Fruit fly (Drosophila melanogaster): ENCODE measurements around the gene CG5614.

CG5614 gene

DNA sequence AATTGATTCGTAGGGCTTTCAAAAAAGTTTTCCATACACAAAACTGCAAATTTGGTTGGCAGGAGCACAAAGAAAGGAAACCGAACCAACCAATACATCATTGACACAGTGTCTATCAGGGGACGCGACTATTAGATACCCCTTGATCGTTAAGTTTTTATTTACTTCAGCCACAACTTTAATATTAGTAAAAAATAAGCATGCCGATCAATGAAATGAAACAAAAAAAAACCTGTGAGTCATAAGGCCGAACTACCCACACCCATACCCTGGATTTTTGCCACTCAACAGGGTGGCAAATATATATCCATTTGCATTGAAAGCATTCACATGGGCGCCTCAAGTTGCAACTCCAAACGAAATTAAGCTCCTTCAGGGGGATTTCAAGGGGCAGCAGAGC is 36.7 kb downstream of the CG5614 start (continued):
- TF ChIP-seq Tbp (GFP tag; optimal IDR thresholded peaks at IDR 0.05) (no peak), psq (GFP tag; optimal IDR thresholded peaks at IDR 0.05) (no peak), gsb-n (tag; optimal IDR thresholded peaks at IDR 0.05) (no peak), ATbp (GFP tag; optimal IDR thresholded peaks at IDR 0.05) (peak; percentile 1), CG32532 (GFP tag; IDR thresholded peaks at IDR 0.05) (peak; percentile 30; the same call in 1 of the 2 replicates), zen (tag; optimal IDR thresholded peaks at IDR 0.05) (no peak), pnt (GFP tag; optimal IDR thresholded peaks at IDR 0.05) (peak; percentile 29), en (GFP tag; optimal IDR thresholded peaks at IDR 0.05) (no peak), CG14441 (GFP tag; IDR thresholded peaks at IDR 0.05) (no peak), CG4424 (GFP tag; optimal IDR thresholded peaks at IDR 0.05) (no peak), CG17328 (GFP tag; IDR thresholded peaks at IDR 0.05) (peak; percentile 56), E2f1 (GFP tag; IDR thresholded peaks at IDR 0.05) (peak; percentile 43), CG31441 (GFP tag; IDR thresholded peaks at IDR 0.05) (no peak), ttk (GFP tag; IDR thresholded peaks at IDR 0.05) (peak; percentile 50; the same call in 1 of the 2 replicates), CG1233 (GFP tag; optimal IDR thresholded peaks at IDR 0.05) (no peak), D19B (GFP tag; optimal IDR thresholded peaks at IDR 0.05) (peak; percentile 45), CG34376 (GFP tag; optimal IDR thresholded peaks at IDR 0.05) (no peak), CG2678 (tag; optimal IDR thresholded peaks at IDR 0.05) (no peak), CG18476 (GFP tag; optimal IDR thresholded peaks at IDR 0.05) (no peak), CG17568 (GFP tag; optimal IDR thresholded peaks at IDR 0.05) (no peak), CG6654 (GFP tag; optimal IDR thresholded peaks at IDR 0.05) (no peak), cato (GFP tag; optimal IDR thresholded peaks at IDR 0.05; ENCODE audit: borderline replicate concordance) (no peak), Lhr (GFP tag; optimal IDR thresholded peaks at IDR 0.05) (no peak), chif (GFP tag; optimal IDR thresholded peaks at IDR 0.05) (peak; percentile 34 to 39), Sry-δ (GFP tag; optimal IDR thresholded peaks at IDR 0.05) (no peak), CG11456 (GFP tag; IDR thresholded peaks at IDR 0.05) (peak; percentile 57; the same call in 1 of the 3 replicates), CG6854 (GFP tag; optimal IDR thresholded peaks at IDR 0.05) (no peak), sd (tag; optimal IDR thresholded peaks at IDR 0.05) (no peak), chn (GFP tag; optimal IDR thresholded peaks at IDR 0.05) (peak; percentile 43), CG8944 (GFP tag; optimal IDR thresholded peaks at IDR 0.05) (no peak), zfh1 (GFP tag; IDR thresholded peaks at IDR 0.05) (peak; percentile 65; the same call in 1 of the 3 replicates), nau (GFP tag; optimal IDR thresholded peaks at IDR 0.05) (no peak), jigr1 (GFP tag; IDR thresholded peaks at IDR 0.05) (no peak), B-H1 (GFP tag; IDR thresholded peaks at IDR 0.05) (peak; percentile 16; the same call in 1 of the 3 replicates), CG5180 (GFP tag; optimal IDR thresholded peaks at IDR 0.05) (no peak), pb (GFP tag; optimal IDR thresholded peaks at IDR 0.05) (no peak), CG8478 (optimal IDR thresholded peaks at IDR 0.05) (no peak), Neu2 (GFP tag; optimal IDR thresholded peaks at IDR 0.05; ENCODE audit: borderline replicate concordance) (no peak), Camta (GFP tag; optimal IDR thresholded peaks at IDR 0.05) (no peak), dimm (GFP tag; IDR thresholded peaks at IDR 0.05) (no peak), CG34422 (GFP tag; IDR thresholded peaks at IDR 0.05) (peak; percentile 52; the same call in 1 of the 3 replicates), CG2199 (GFP tag; IDR thresholded peaks at IDR 0.05) (peak; percentile 13; the same call in 1 of the 3 replicates), croc (GFP tag; conservative IDR thresholded peaks at IDR 0.05) (no peak), luna (GFP tag; optimal IDR thresholded peaks at IDR 0.05) (no peak), HmgZ (tag; optimal IDR thresholded peaks at IDR 0.05) (no peak), CG17359 (tag; optimal IDR thresholded peaks at IDR 0.05) (no peak), NC2β (GFP tag; optimal IDR thresholded peaks at IDR 0.05) (no peak), pros (GFP tag; optimal IDR thresholded peaks at IDR 0.05) (no peak), danr (GFP tag; IDR thresholded peaks at IDR 0.05) (no peak), ewg (GFP tag; optimal IDR thresholded peaks at IDR 0.05) (no peak), Ptx1 (GFP tag; IDR thresholded peaks at IDR 0.05) (0 out of 2 replicates have a peak, but pooled peaks have one; percentile 22), CG4730 (GFP tag; IDR thresholded peaks at IDR 0.05) (0 out of 2 replicates have a peak, but pooled peaks have one; percentile 39)

Data from whole organism, embryonic.